Fruit fly (Drosophila melanogaster) whole organism, adult: ENCODE data around the gene CG18135.

Source experiments
- CG12768 ChIP-seq: fragments of 200-800 bp; sonication (Bioruptor generic); optimal IDR thresholded peaks from 2 replicates; lab custom pipeline; 2017; ENCODE audit warnings: missing biosample characterization, missing genetic modification characterization, mild to moderate bottlenecking, moderate library complexity, missing genetic modification reagents
- CG5204 ChIP-seq: fragments of 200-800 bp; sonication (Bioruptor generic); optimal IDR thresholded peaks from 2 replicates; lab custom pipeline; 2016; ENCODE audit warnings: missing biosample characterization, missing genetic modification characterization
- Mnt ChIP-seq: fragments of 200-800 bp; sonication (Bioruptor generic); optimal IDR thresholded peaks from 2 replicates; lab custom pipeline; 2016; ENCODE audit warnings: missing biosample characterization, mild to moderate bottlenecking, missing genetic modification characterization
- toe ChIP-seq: fragments of 200-800 bp; sonication (Bioruptor generic); optimal IDR thresholded peaks from 2 replicates; lab custom pipeline; 2016; ENCODE audit warnings: missing biosample characterization, missing genetic modification characterization

dm6 chr3L:18984661-18985060 lies 13.4 kb downstream of the CG18135 start, which contains the start of gene CG14075:
- TF ChIP-seq CG12768 (GFP tag; lab: Kevin White, UChicago) (no peak), CG5204 (no peak), Mnt (no peak), toe (GFP tag; lab: Kevin White, UChicago) (no peak)
